Worm (Caenorhabditis elegans) whole organism, mixed stage, embryonic: ENCODE results near the gene F36H12.4.

Experiments
- ces-1 ChIP-seq: fragments of 150-350 bp; optimal IDR thresholded peaks from 2 replicates; lab custom pipeline; 2014; ENCODE audit warnings: missing biosample characterization, missing genetic modification reagents, missing genetic modification characterization
- elt-1 ChIP-seq: sonication (generic microtip); optimal IDR thresholded peaks from 2 replicates; lab custom pipeline; 2017; ENCODE audit warnings: missing genetic modification characterization, mild to moderate bottlenecking, missing compliant biosample characterization, antibody characterized with exemption, moderate library complexity, borderline replicate concordance; ENCODE audit not compliant: insufficient read depth
- lin-13 ChIP-seq: fragments of 150-350 bp; optimal IDR thresholded peaks from 2 replicates; lab custom pipeline; 2014; ENCODE audit warnings: missing biosample characterization, missing genetic modification characterization
- mab-5 ChIP-seq: fragments of 150-350 bp; optimal IDR thresholded peaks from 2 replicates; lab custom pipeline; 2014; ENCODE audit warnings: missing biosample characterization, missing genetic modification characterization
- mep-1 ChIP-seq: fragments of 150-350 bp; optimal IDR thresholded peaks from 2 replicates; lab custom pipeline; 2017; ENCODE audit warnings: missing biosample characterization, missing genetic modification reagents, missing genetic modification characterization, inconsistent platforms
- nhr-76 ChIP-seq: sonication (generic microtip); optimal IDR thresholded peaks from 2 replicates; lab custom pipeline; 2017; ENCODE audit warnings: missing biosample characterization, missing genetic modification characterization
- unc-39 ChIP-seq: fragments of 150-350 bp; optimal IDR thresholded peaks from 2 replicates; lab custom pipeline; 2014; ENCODE audit warnings: missing biosample characterization, missing genetic modification characterization
- ztf-11 ChIP-seq: fragments of 150-350 bp; optimal IDR thresholded peaks from 2 replicates; lab custom pipeline; 2014; ENCODE audit warnings: missing biosample characterization, missing genetic modification characterization

DNA sequence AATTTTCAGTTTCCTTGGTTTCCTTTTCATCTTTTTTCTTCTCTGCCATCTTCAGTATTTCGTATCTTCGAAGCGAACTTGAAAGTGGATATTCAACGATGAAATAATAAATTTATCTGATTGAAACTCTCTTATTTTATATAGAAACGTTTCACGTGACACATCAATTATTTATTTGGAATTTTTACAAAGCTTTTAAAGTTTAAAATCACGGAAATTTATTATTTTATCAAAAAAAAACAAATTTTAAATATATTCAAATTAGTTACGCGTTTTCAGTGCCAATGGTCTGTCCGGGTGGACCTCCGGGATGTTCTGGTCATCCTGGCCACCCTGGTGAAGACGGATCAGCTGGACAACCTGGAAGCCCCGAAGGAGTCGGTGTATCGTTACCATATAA lies 34.1 kb downstream of the F36H12.4 start, which contains the start of gene ZK354.7:
- TF ChIP-seq unc-39 (tag; lab: Kevin White, UChicago): no peak
- no peak for TF ChIP-seq elt-1 (tag; lab: Kevin White, UChicago)
- TF ChIP-seq mep-1: no peak
- TF ChIP-seq ces-1: no peak
- TF ChIP-seq lin-13: no peak
- TF ChIP-seq nhr-76 (tag; lab: Kevin White, UChicago): no peak
- no peak for TF ChIP-seq ztf-11 (tag; lab: Kevin White, UChicago)
- no peak for TF ChIP-seq mab-5
